ENCODE assay signal across 4 worm cellular contexts in genomic region chrIV:1659045-1659741, ce11.
TF ChIP-seq lines count a peak whose summit lies in the region.

Gene rps-28 (plus strand): TSS chrIV:1659691.

TF ChIP-seq in whole organism, L2 larva, 48 proteins besides CTCF, POLR2A, EP300 and RAD21 (continued from another document):
- TF ChIP-seq nhr-23 (tag; optimal IDR thresholded peaks at IDR 0.05; lab: Kevin White, UChicago) (no peak), nhr-11 (tag; optimal IDR thresholded peaks at IDR 0.05; lab: Kevin White, UChicago) (peak; percentile 58), sem-4 (tag; optimal IDR thresholded peaks at IDR 0.05; lab: Kevin White, UChicago) (peak; percentile 95), ama-1 (optimal IDR thresholded peaks at IDR 0.05; lab: Kevin White, UChicago) (peak; percentile 79), sma-9 (GFP tag; optimal IDR thresholded peaks at IDR 0.05; lab: Kevin White, UChicago) (peak; percentile 97), sma-9 (tag; optimal IDR thresholded peaks at IDR 0.05; lab: Kevin White, UChicago) (no peak), ceh-82 (tag; optimal IDR thresholded peaks at IDR 0.05; lab: Kevin White, UChicago) (peak; percentile 90), alr-1 (tag; optimal IDR thresholded peaks at IDR 0.05; lab: Kevin White, UChicago) (no peak), Y55F3AM.14 (GFP tag; optimal IDR thresholded peaks at IDR 0.05; lab: Kevin White, UChicago) (peak; percentile 64), F13H6.1 (tag; optimal IDR thresholded peaks at IDR 0.05; lab: Kevin White, UChicago) (peak; percentile 96), dmd-4 (tag; optimal IDR thresholded peaks at IDR 0.05; lab: Kevin White, UChicago) (no peak), ztf-4 (tag; optimal IDR thresholded peaks at IDR 0.05; lab: Kevin White, UChicago) (peak; percentile 95), mdl-1 (tag; optimal IDR thresholded peaks at IDR 0.05; lab: Kevin White, UChicago) (peak in 1 of 2 experiments; percentile 83), unc-62 (GFP tag; optimal IDR thresholded peaks at IDR 0.05; lab: Kevin White, UChicago) (no peak), blmp-1 (tag; optimal IDR thresholded peaks at IDR 0.05; lab: Kevin White, UChicago; ENCODE audit: insufficient read depth) (peak; percentile 88), nhr-12 (tag; optimal IDR thresholded peaks at IDR 0.05; lab: Kevin White, UChicago) (no peak), egl-27 (tag; optimal IDR thresholded peaks at IDR 0.05; lab: Kevin White, UChicago) (peak; percentile 94), snpc-4 (tag; optimal IDR thresholded peaks at IDR 0.05; lab: Kevin White, UChicago) (peak; percentile 89), mab-5 (tag; optimal IDR thresholded peaks at IDR 0.05; lab: Kevin White, UChicago) (peak; percentile 96), nhr-237 (tag; optimal IDR thresholded peaks at IDR 0.05; lab: Kevin White, UChicago) (peak; percentile 81), unc-55 (GFP tag; optimal IDR thresholded peaks at IDR 0.05; lab: Kevin White, UChicago) (peak; percentile 99), nhr-77 (tag; optimal IDR thresholded peaks at IDR 0.05; lab: Kevin White, UChicago) (peak; percentile 73), peb-1 (tag; optimal IDR thresholded peaks at IDR 0.05; lab: Kevin White, UChicago) (no peak), elt-1 (tag; optimal IDR thresholded peaks at IDR 0.05; lab: Kevin White, UChicago) (no peak), lin-13 (GFP tag; optimal IDR thresholded peaks at IDR 0.05; lab: Kevin White, UChicago) (peak; percentile 98), crh-2 (tag; optimal IDR thresholded peaks at IDR 0.05; lab: Kevin White, UChicago) (peak; percentile 98)
TF ChIP-seq in whole organism, L2 larva: peak in this region for 37.

TF ChIP-seq in whole organism, L4 larva, 104 proteins besides CTCF, POLR2A, EP300 and RAD21 (continued from another document and continues in another):
- peak; percentile 84 for TF ChIP-seq ama-1 (optimal IDR thresholded peaks at IDR 0.05; lab: Kevin White, UChicago)
- TF ChIP-seq saeg-2 (GFP tag; IDR thresholded peaks at IDR 0.05; lab: Robert Waterston, UW): peak; percentile 62; the same call in 1 of the 2 replicates
- no peak for TF ChIP-seq daf-8 (GFP tag; IDR thresholded peaks at IDR 0.05; lab: Robert Waterston, UW)
- no peak for TF ChIP-seq tag-97 (GFP tag; IDR thresholded peaks at IDR 0.05; lab: Robert Waterston, UW)
- peak; percentile 100 for TF ChIP-seq aha-1 (tag; lab: Kevin White, UChicago)
- TF ChIP-seq tra-1 (GFP tag; IDR thresholded peaks at IDR 0.05; lab: Robert Waterston, UW): peak; percentile 93
- peak; percentile 90 for TF ChIP-seq arid-1 (GFP tag; conservative IDR thresholded peaks at IDR 0.05; lab: Robert Waterston, UW)
- TF ChIP-seq duxl-1 (tag; optimal IDR thresholded peaks at IDR 0.05; lab: Kevin White, UChicago; ENCODE audit: poor library complexity): peak; percentile 90
- no peak for TF ChIP-seq F26F4.8 (GFP tag; conservative IDR thresholded peaks at IDR 0.05; lab: Robert Waterston, UW)
- TF ChIP-seq zip-2 (tag; optimal IDR thresholded peaks at IDR 0.05; lab: Kevin White, UChicago): peak; percentile 57
- TF ChIP-seq nhr-76 (tag; optimal IDR thresholded peaks at IDR 0.05; lab: Kevin White, UChicago): no peak
- peak; percentile 95 for TF ChIP-seq hlh-11 (tag; optimal IDR thresholded peaks at IDR 0.05; lab: Kevin White, UChicago)
- no peak for TF ChIP-seq aly-2 (tag; optimal IDR thresholded peaks at IDR 0.05; lab: Kevin White, UChicago)
- TF ChIP-seq F49E8.2 (tag; optimal IDR thresholded peaks at IDR 0.05; lab: Kevin White, UChicago; ENCODE audit: borderline replicate concordance): peak; percentile 89
- 0 out of 2 replicates have a peak, but pooled peaks have one; percentile 17 for TF ChIP-seq dmd-8 (GFP tag; IDR thresholded peaks at IDR 0.05; lab: Robert Waterston, UW)
- peak; percentile 95 for TF ChIP-seq fkh-10 (GFP tag; optimal IDR thresholded peaks at IDR 0.05; lab: Kevin White, UChicago)
- no peak for TF ChIP-seq ceh-82 (tag; optimal IDR thresholded peaks at IDR 0.05; lab: Kevin White, UChicago)
- peak; percentile 91 for TF ChIP-seq dmd-9 (GFP tag; IDR thresholded peaks at IDR 0.05; lab: Robert Waterston, UW)
- TF ChIP-seq F44E2.7 (GFP tag; IDR thresholded peaks at IDR 0.05; lab: Robert Waterston, UW): no peak
- peak; percentile 95 for TF ChIP-seq nhr-28 (tag; optimal IDR thresholded peaks at IDR 0.05; lab: Kevin White, UChicago)
- TF ChIP-seq nhr-6 (tag; optimal IDR thresholded peaks at IDR 0.05; lab: Kevin White, UChicago): peak; percentile 90
- TF ChIP-seq ZK546.5 (tag; optimal IDR thresholded peaks at IDR 0.05; lab: Kevin White, UChicago): peak in 1 of 2 experiments; percentile 73
- peak; percentile 97 for TF ChIP-seq lin-13 (GFP tag; optimal IDR thresholded peaks at IDR 0.05; lab: Kevin White, UChicago)
- TF ChIP-seq daf-16 (GFP tag; optimal IDR thresholded peaks at IDR 0.05; lab: Kevin White, UChicago): peak; percentile 17 to 61
- peak; percentile 85 for TF ChIP-seq daf-16 (tag; optimal IDR thresholded peaks at IDR 0.05; lab: Kevin White, UChicago)
- peak; percentile 98 for TF ChIP-seq nhr-77 (tag; optimal IDR thresholded peaks at IDR 0.05; lab: Kevin White, UChicago)
- TF ChIP-seq lsy-2 (tag; optimal IDR thresholded peaks at IDR 0.05; lab: Kevin White, UChicago): peak; percentile 87 to 96
- TF ChIP-seq Y48G9A.11 (GFP tag; IDR thresholded peaks at IDR 0.05; lab: Robert Waterston, UW): peak; percentile 100
- 0 out of 2 replicates have a peak, but pooled peaks have one; percentile 27 for TF ChIP-seq mxl-2 (GFP tag; conservative IDR thresholded peaks at IDR 0.05; lab: Robert Waterston, UW)
- no peak for TF ChIP-seq cey-2 (tag; optimal IDR thresholded peaks at IDR 0.05; lab: Kevin White, UChicago; ENCODE audit: borderline replicate concordance, insufficient read depth)
- peak; percentile 90 for TF ChIP-seq lin-1 (GFP tag; IDR thresholded peaks at IDR 0.05; lab: Robert Waterston, UW)
- no peak for TF ChIP-seq ceh-62 (tag; optimal IDR thresholded peaks at IDR 0.05; lab: Kevin White, UChicago)
- peak; percentile 96 for TF ChIP-seq nhr-25 (tag; optimal IDR thresholded peaks at IDR 0.05; lab: Kevin White, UChicago; ENCODE audit: borderline replicate concordance, insufficient read depth)
- peak; percentile 96 for TF ChIP-seq vab-7 (GFP tag; IDR thresholded peaks at IDR 0.05; lab: Robert Waterston, UW)
- TF ChIP-seq jun-1 (tag; optimal IDR thresholded peaks at IDR 0.05; lab: Kevin White, UChicago): peak; percentile 75

TF ChIP-seq in whole organism, late embryonic, 69 proteins besides CTCF, POLR2A, EP300 and RAD21 (continued from another document and continues in another):
- peak; percentile 24 for TF ChIP-seq pag-3 (tag; optimal IDR thresholded peaks at IDR 0.05; lab: Kevin White, UChicago; ENCODE audit: borderline replicate concordance)
- TF ChIP-seq K09A11.1 (tag; optimal IDR thresholded peaks at IDR 0.05; lab: Kevin White, UChicago; ENCODE audit: insufficient read depth): peak; percentile 94
- no peak for TF ChIP-seq pha-4 (tag; optimal IDR thresholded peaks at IDR 0.05; lab: Kevin White, UChicago)
- TF ChIP-seq unc-55 (GFP tag; optimal IDR thresholded peaks at IDR 0.05; lab: Kevin White, UChicago): peak; percentile 79
- TF ChIP-seq dmd-4 (tag; optimal IDR thresholded peaks at IDR 0.05; lab: Kevin White, UChicago; ENCODE audit: borderline replicate concordance): no peak
- peak; percentile 97 for TF ChIP-seq rnt-1 (tag; optimal IDR thresholded peaks at IDR 0.05; lab: Kevin White, UChicago)
- TF ChIP-seq eyg-1 (tag; optimal IDR thresholded peaks at IDR 0.05; lab: Kevin White, UChicago): peak; percentile 73
- TF ChIP-seq ceh-45 (GFP tag; IDR thresholded peaks at IDR 0.05; lab: Robert Waterston, UW): peak; percentile 70
- TF ChIP-seq ceh-18 (tag; optimal IDR thresholded peaks at IDR 0.05; lab: Kevin White, UChicago): peak; percentile 98
- TF ChIP-seq nhr-11 (tag; optimal IDR thresholded peaks at IDR 0.05; lab: Kevin White, UChicago): peak; percentile 56
- TF ChIP-seq pqm-1 (tag; optimal IDR thresholded peaks at IDR 0.05; lab: Kevin White, UChicago): peak; percentile 12
- TF ChIP-seq ceh-14 (tag; optimal IDR thresholded peaks at IDR 0.05; lab: Kevin White, UChicago): peak; percentile 97
- TF ChIP-seq tbx-7 (tag; optimal IDR thresholded peaks at IDR 0.05; lab: Kevin White, UChicago): peak; percentile 46
- TF ChIP-seq ama-1 (optimal IDR thresholded peaks at IDR 0.05; lab: Kevin White, UChicago): no peak
- peak; percentile 39 for TF ChIP-seq hlh-13 (GFP tag; optimal IDR thresholded peaks at IDR 0.05; lab: Kevin White, UChicago)
- TF ChIP-seq madf-2 (tag; optimal IDR thresholded peaks at IDR 0.05; lab: Kevin White, UChicago): peak; percentile 73
- peak; percentile 64 for TF ChIP-seq hlh-30 (tag; optimal IDR thresholded peaks at IDR 0.05; lab: Kevin White, UChicago; ENCODE audit: insufficient read depth)
- TF ChIP-seq elt-4 (tag; optimal IDR thresholded peaks at IDR 0.05; lab: Kevin White, UChicago): no peak
- TF ChIP-seq ceh-24 (tag; optimal IDR thresholded peaks at IDR 0.05; lab: Kevin White, UChicago): no peak
- TF ChIP-seq nfya-1 (tag; optimal IDR thresholded peaks at IDR 0.05; lab: Kevin White, UChicago): peak; percentile 99
- peak; percentile 60 for TF ChIP-seq C38D4.7 (GFP tag; optimal IDR thresholded peaks at IDR 0.05; lab: Kevin White, UChicago)
- peak; percentile 76 for TF ChIP-seq ceh-2 (tag; optimal IDR thresholded peaks at IDR 0.05; lab: Kevin White, UChicago)
- peak; percentile 97 for TF ChIP-seq elt-2 (tag; optimal IDR thresholded peaks at IDR 0.05; lab: Kevin White, UChicago)
- TF ChIP-seq T23F11.4 (GFP tag; optimal IDR thresholded peaks at IDR 0.05; lab: Kevin White, UChicago): peak; percentile 77
- peak; percentile 91 for TF ChIP-seq ztf-16 (tag; optimal IDR thresholded peaks at IDR 0.05; lab: Kevin White, UChicago)
- TF ChIP-seq fkh-6 (tag; optimal IDR thresholded peaks at IDR 0.05; lab: Kevin White, UChicago): peak; percentile 78
- TF ChIP-seq hlh-6 (tag; optimal IDR thresholded peaks at IDR 0.05; lab: Kevin White, UChicago): peak; percentile 42
- TF ChIP-seq dve-1 (tag; optimal IDR thresholded peaks at IDR 0.05; lab: Kevin White, UChicago): peak; percentile 92
- peak; percentile 98 for TF ChIP-seq unc-42 (tag; optimal IDR thresholded peaks at IDR 0.05; lab: Kevin White, UChicago)
- TF ChIP-seq ceh-30 (tag; optimal IDR thresholded peaks at IDR 0.05; lab: Kevin White, UChicago): peak; percentile 97
- TF ChIP-seq ceh-31 (tag; optimal IDR thresholded peaks at IDR 0.05; lab: Kevin White, UChicago): peak; percentile 95
- TF ChIP-seq che-1 (tag; optimal IDR thresholded peaks at IDR 0.05; lab: Kevin White, UChicago): peak; percentile 69
- TF ChIP-seq sox-2 (GFP tag; IDR thresholded peaks at IDR 0.05; lab: Robert Waterston, UW): peak; percentile 78
- TF ChIP-seq zip-5 (tag; optimal IDR thresholded peaks at IDR 0.05; lab: Kevin White, UChicago): peak; percentile 77
- TF ChIP-seq lin-11 (tag; optimal IDR thresholded peaks at IDR 0.05; lab: Kevin White, UChicago): peak; percentile 49
- TF ChIP-seq tbx-2 (tag; optimal IDR thresholded peaks at IDR 0.05; lab: Kevin White, UChicago): peak; percentile 98
- peak; percentile 53 for TF ChIP-seq odd-2 (tag; optimal IDR thresholded peaks at IDR 0.05; lab: Kevin White, UChicago)
- peak; percentile 25 for TF ChIP-seq fkh-10 (GFP tag; optimal IDR thresholded peaks at IDR 0.05; lab: Kevin White, UChicago)

TF ChIP-seq in whole organism, mixed stage, embryonic, 35 proteins besides CTCF, POLR2A, EP300 and RAD21 (continued from another document):
- TF ChIP-seq cnd-1 (tag; optimal IDR thresholded peaks at IDR 0.05; lab: Kevin White, UChicago) (peak; percentile 91), unc-120 (tag; optimal IDR thresholded peaks at IDR 0.05; lab: Kevin White, UChicago; ENCODE audit: poor library complexity, severe bottlenecking) (peak; percentile 89), bed-3 (GFP tag; optimal IDR thresholded peaks at IDR 0.05; lab: Kevin White, UChicago) (peak; percentile 63), M03D4.4 (tag; optimal IDR thresholded peaks at IDR 0.05; lab: Kevin White, UChicago) (peak; percentile 90), ceh-43 (GFP tag; optimal IDR thresholded peaks at IDR 0.05; lab: Kevin White, UChicago) (peak; percentile 91), ztf-11 (tag; optimal IDR thresholded peaks at IDR 0.05; lab: Kevin White, UChicago) (peak; percentile 94)
